Worm (Caenorhabditis elegans) whole organism, L3 larva: ENCODE data around the gene C29F9.5.

Experiments used
- ceh-16 ChIP-seq: sonication (generic microtip); optimal IDR thresholded peaks from 2 replicates; lab custom pipeline; 2017; ENCODE audit warnings: missing biosample characterization, missing genetic modification characterization
- egl-27 ChIP-seq: sonication (generic microtip); optimal IDR thresholded peaks from 4 replicates; lab custom pipeline; 2017; ENCODE audit warnings: missing biosample characterization, missing genetic modification reagents, missing genetic modification characterization
- elt-3 ChIP-seq, 3 experiments: fragments of 150-350 bp in 1 of 3; sonication (generic microtip) in 2 of 3; optimal IDR thresholded peaks; 2 replicates in 2 of 3; 4 replicates in 1 of 3; lab custom pipeline; 2014 to 2017; ENCODE audit warnings: missing biosample characterization in 3 of 3, missing genetic modification characterization in 3 of 3

- no peak for TF ChIP-seq ceh-16 (tag; lab: Kevin White, UChicago)
- no peak for TF ChIP-seq egl-27 (tag; lab: Kevin White, UChicago)
- no peak for TF ChIP-seq elt-3 (tag; optimal IDR thresholded peaks at IDR 0.05; lab: Kevin White, UChicago)
Measured at ce11 chrIII:147570-148076, 30.3 kb downstream of the C29F9.5 start, which contains the start of gene sqst-5.
